Worm (Caenorhabditis elegans): ENCODE results near the gene srd-33.

The srd-33 gene

DNA sequence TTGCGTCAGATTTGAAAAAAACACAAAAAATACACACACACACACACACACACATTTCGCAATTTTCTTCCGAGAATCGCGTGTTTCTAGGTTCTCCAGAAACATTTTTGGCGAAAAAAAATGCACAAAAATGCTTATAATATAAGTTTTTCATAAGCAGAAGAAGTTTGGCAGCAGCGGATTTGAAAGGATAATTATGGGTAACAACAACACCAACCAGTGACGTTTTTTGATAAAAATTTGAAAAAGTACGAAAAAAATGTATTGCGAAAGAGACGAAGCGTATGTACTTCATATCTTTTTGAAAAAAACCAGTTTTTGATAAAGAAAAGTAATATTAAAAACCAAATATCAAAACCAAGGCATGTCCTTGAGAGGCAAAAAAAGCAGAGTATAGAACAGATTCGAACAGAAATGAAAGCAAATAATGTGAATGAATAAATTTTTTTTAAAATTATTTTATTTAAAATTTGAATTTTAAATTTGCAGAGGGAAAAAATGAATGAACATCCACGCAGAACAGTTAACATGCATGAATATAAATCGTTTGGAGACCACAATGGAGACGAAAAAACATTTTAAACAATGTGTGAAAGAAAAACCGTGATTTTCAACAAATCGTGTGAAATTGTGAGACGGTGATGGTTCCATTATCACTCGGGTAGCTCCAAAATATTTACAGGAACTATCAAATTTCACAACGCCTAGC is 48.3 kb upstream of the srd-33 start (continued):
- TF ChIP-seq nhr-237 (tag; optimal IDR thresholded peaks at IDR 0.05) (no peak), lin-29 (GFP tag; IDR thresholded peaks at IDR 0.05) (no peak), unc-62 (GFP tag; optimal IDR thresholded peaks at IDR 0.05 in 1 of 2) (no peak), unc-62 (tag; optimal IDR thresholded peaks at IDR 0.05) (no peak), Y75B8A.6 (GFP tag; IDR thresholded peaks at IDR 0.05) (0 out of 2 replicates have a peak, but pooled peaks have one; percentile 50), mxl-2 (GFP tag; conservative IDR thresholded peaks at IDR 0.05) (no peak), zfp-3 (GFP tag; conservative IDR thresholded peaks at IDR 0.05) (peak; percentile 91), T26A8.4 (GFP tag; IDR thresholded peaks at IDR 0.05) (peak; percentile 60; the same call in 1 of the 2 replicates), egl-27 (tag; optimal IDR thresholded peaks at IDR 0.05) (no peak), nhr-76 (tag; optimal IDR thresholded peaks at IDR 0.05) (no peak), fos-1 (tag; optimal IDR thresholded peaks at IDR 0.05) (no peak), snpc-1.2 (GFP tag; IDR thresholded peaks at IDR 0.05) (peak; percentile 20; the same call in 1 of the 2 replicates), hlh-30 (tag; optimal IDR thresholded peaks at IDR 0.05; ENCODE audit: insufficient read depth) (peak; percentile 34), jun-1 (tag; optimal IDR thresholded peaks at IDR 0.05) (no peak), nhr-25 (tag; optimal IDR thresholded peaks at IDR 0.05; ENCODE audit: borderline replicate concordance, insufficient read depth) (no peak), dpl-1 (GFP tag; optimal IDR thresholded peaks at IDR 0.05) (peak; percentile 3), spr-3 (GFP tag; optimal IDR thresholded peaks at IDR 0.05) (peak; percentile 24), pqm-1 (tag; optimal IDR thresholded peaks at IDR 0.05) (no peak), dmd-9 (GFP tag; IDR thresholded peaks at IDR 0.05) (no peak), skn-1 (tag; optimal IDR thresholded peaks at IDR 0.05) (no peak), F49E8.2 (tag; optimal IDR thresholded peaks at IDR 0.05; ENCODE audit: borderline replicate concordance) (peak; percentile 23), set-16 (GFP tag; IDR thresholded peaks at IDR 0.05) (no peak), nhr-102 (tag; optimal IDR thresholded peaks at IDR 0.05) (peak; percentile 69), tag-97 (GFP tag; IDR thresholded peaks at IDR 0.05) (no peak), mep-1 (tag; optimal IDR thresholded peaks at IDR 0.05) (peak; percentile 80), nhr-6 (tag; optimal IDR thresholded peaks at IDR 0.05) (no peak), daf-16 (GFP tag; optimal IDR thresholded peaks at IDR 0.05) (peak; percentile 4 to 16), daf-16 (tag; optimal IDR thresholded peaks at IDR 0.05) (peak; percentile 50), ztf-7 (tag; optimal IDR thresholded peaks at IDR 0.05) (no peak), F10B5.3 (tag; optimal IDR thresholded peaks at IDR 0.05) (peak; percentile 35), zfp-2 (tag; optimal IDR thresholded peaks at IDR 0.05) (no peak), lim-7 (GFP tag; IDR thresholded peaks at IDR 0.05) (peak; percentile 69; the same call in 1 of the 2 replicates), fkh-10 (GFP tag; optimal IDR thresholded peaks at IDR 0.05) (no peak), madf-5 (GFP tag; IDR thresholded peaks at IDR 0.05) (peak in 1 of 2 experiments; percentile 17; a peak in 1 of 4 replicates), unc-39 (tag; optimal IDR thresholded peaks at IDR 0.05) (no peak), nhr-48 (tag; optimal IDR thresholded peaks at IDR 0.05) (peak; percentile 0), daf-19 (GFP tag; conservative IDR thresholded peaks at IDR 0.05) (peak; percentile 30; the same call in 1 of the 2 replicates), ceh-62 (tag; optimal IDR thresholded peaks at IDR 0.05) (no peak), Y105C5A.15 (GFP tag; IDR thresholded peaks at IDR 0.05) (no peak), daf-12 (tag; optimal IDR thresholded peaks at IDR 0.05) (no peak), ceh-82 (tag; optimal IDR thresholded peaks at IDR 0.05) (no peak), lin-1 (GFP tag; IDR thresholded peaks at IDR 0.05) (peak; percentile 30; the same call in 1 of the 2 replicates), ZK337.2 (GFP tag; IDR thresholded peaks at IDR 0.05) (0 out of 2 replicates have a peak, but pooled peaks have one; percentile 58), vab-7 (GFP tag; IDR thresholded peaks at IDR 0.05) (no peak), nhr-42 (GFP tag; IDR thresholded peaks at IDR 0.05) (peak; percentile 47; the same call in 1 of the 2 replicates), nhr-28 (tag; optimal IDR thresholded peaks at IDR 0.05) (peak; percentile 4), ama-1 (optimal IDR thresholded peaks at IDR 0.05) (peak; percentile 54), unc-130 (GFP tag; optimal IDR thresholded peaks at IDR 0.05) (no peak), Y5F2A.4 (GFP tag; optimal IDR thresholded peaks at IDR 0.05) (no peak), F44E2.7 (GFP tag; IDR thresholded peaks at IDR 0.05) (no peak), ceh-44 (GFP tag; IDR thresholded peaks at IDR 0.05) (no peak)

Data from whole organism, L4 larva.